Fruit fly (Drosophila melanogaster) whole organism, adult: ENCODE measurements around the gene Doc2.

Experiments
- CG11617 ChIP-seq: fragments of 200-800 bp; sonication (Bioruptor generic); optimal IDR thresholded peaks from 2 replicates; lab custom pipeline; 2017; ENCODE audit warnings: mild to moderate bottlenecking, missing biosample characterization, missing genetic modification reagents, missing genetic modification characterization
- CG12768 ChIP-seq: fragments of 200-800 bp; sonication (Bioruptor generic); optimal IDR thresholded peaks from 2 replicates; lab custom pipeline; 2017; ENCODE audit warnings: missing biosample characterization, missing genetic modification characterization, mild to moderate bottlenecking, moderate library complexity, missing genetic modification reagents
- CG14711 ChIP-seq: fragments of 200-800 bp; sonication (Bioruptor generic); optimal IDR thresholded peaks from 2 replicates; lab custom pipeline; 2018; ENCODE audit warnings: missing biosample characterization, mild to moderate bottlenecking, missing genetic modification characterization, moderate library complexity
- CG1620 ChIP-seq: fragments of 200-800 bp; sonication (Bioruptor generic); optimal IDR thresholded peaks from 2 replicates; lab custom pipeline; 2016; ENCODE audit warnings: missing biosample characterization, missing genetic modification characterization
- CG33017 ChIP-seq: fragments of 200-800 bp; sonication (Bioruptor generic); optimal IDR thresholded peaks from 2 replicates; lab custom pipeline; 2018; ENCODE audit warnings: missing biosample characterization, mild to moderate bottlenecking, missing genetic modification characterization, moderate library complexity
- CG5204 ChIP-seq: fragments of 200-800 bp; sonication (Bioruptor generic); optimal IDR thresholded peaks from 2 replicates; lab custom pipeline; 2016; ENCODE audit warnings: missing biosample characterization, missing genetic modification characterization
- CG7045 ChIP-seq: fragments of 200-800 bp; sonication (Bioruptor generic); optimal IDR thresholded peaks from 2 replicates; lab custom pipeline; 2017; ENCODE audit warnings: missing biosample characterization, mild to moderate bottlenecking, missing genetic modification characterization
- CG7101 ChIP-seq: fragments of 200-800 bp; sonication (Bioruptor generic); optimal IDR thresholded peaks from 2 replicates; lab custom pipeline; 2018; ENCODE audit warnings: missing biosample characterization, mild to moderate bottlenecking, missing genetic modification characterization, moderate library complexity
- Clk ChIP-seq: fragments of 200-800 bp; sonication (Bioruptor generic); optimal IDR thresholded peaks from 2 replicates; lab custom pipeline; 2017; ENCODE audit warnings: missing biosample characterization, missing genetic modification characterization
- Crg-1 ChIP-seq: fragments of 200-800 bp; sonication (Bioruptor generic); optimal IDR thresholded peaks from 2 replicates; lab custom pipeline; 2016; ENCODE audit warnings: missing biosample characterization, missing genetic modification characterization
- Hr96 ChIP-seq: fragments of 200-800 bp; sonication (Bioruptor generic); optimal IDR thresholded peaks from 2 replicates; lab custom pipeline; 2016; ENCODE audit warnings: missing biosample characterization, missing genetic modification characterization
- Mnt ChIP-seq: fragments of 200-800 bp; sonication (Bioruptor generic); optimal IDR thresholded peaks from 2 replicates; lab custom pipeline; 2016; ENCODE audit warnings: missing biosample characterization, mild to moderate bottlenecking, missing genetic modification characterization
- bab1 ChIP-seq: fragments of 200-800 bp; sonication (Bioruptor generic); optimal IDR thresholded peaks from 3 replicates; lab custom pipeline; 2019; ENCODE audit warnings: missing biosample characterization, mild to moderate bottlenecking, missing genetic modification characterization, moderate library complexity
- cic ChIP-seq: fragments of 200-800 bp; sonication (Bioruptor generic); optimal IDR thresholded peaks from 2 replicates; lab custom pipeline; 2017; ENCODE audit warnings: missing biosample characterization, mild to moderate bottlenecking, missing genetic modification characterization, moderate library complexity
- cnc ChIP-seq, 2 experiments: fragments of >200 bp; optimal IDR thresholded peaks; 2 replicates each; lab custom pipeline; 2017
- kay ChIP-seq: fragments of 200-800 bp; sonication (Bioruptor generic); peaks from one replicate; lab custom pipeline; 2016; ENCODE audit warnings: missing biosample characterization, missing genetic modification characterization, borderline replicate concordance
- ovo ChIP-seq: fragments of 200-800 bp; sonication (Bioruptor generic); optimal IDR thresholded peaks from 2 replicates; lab custom pipeline; 2016; ENCODE audit warnings: missing biosample characterization, missing genetic modification characterization
- pad ChIP-seq: fragments of 200-800 bp; sonication (Bioruptor generic); optimal IDR thresholded peaks from 3 replicates; lab custom pipeline; 2017; ENCODE audit warnings: missing biosample characterization, missing genetic modification characterization, mild to moderate bottlenecking, moderate library complexity, missing genetic modification reagents
- tj ChIP-seq: fragments of 200-800 bp; sonication (Bioruptor generic); optimal IDR thresholded peaks from 3 replicates; lab custom pipeline; 2017; ENCODE audit warnings: missing biosample characterization, mild to moderate bottlenecking, missing genetic modification characterization, moderate library complexity
- toe ChIP-seq: fragments of 200-800 bp; sonication (Bioruptor generic); optimal IDR thresholded peaks from 2 replicates; lab custom pipeline; 2016; ENCODE audit warnings: missing biosample characterization, missing genetic modification characterization

The Doc2 gene

dm6 chr3L:9041042-9041477 lies 22.0 kb upstream of the Doc2 start, which contains the start of gene Doc1:
Doc1 (plus strand) TSS chr3L:9041375.
- TF ChIP-seq Mnt (no peak), CG7045 (GFP tag; lab: Kevin White, UChicago) (no peak), Crg-1 (no peak), cic (GFP tag; lab: Kevin White, UChicago) (no peak), tj (GFP tag; lab: Kevin White, UChicago) (no peak), CG33017 (tag; lab: Kevin White, UChicago) (no peak), ovo (GFP tag; lab: Kevin White, UChicago) (no peak), CG7101 (tag; lab: Kevin White, UChicago) (no peak), Hr96 (GFP tag; lab: Kevin White, UChicago) (no peak), cnc (optimal IDR thresholded peaks at IDR 0.05; lab: Kevin White, UChicago) (no peak)

dm6 chr3L:9039189-9039588 lies 20.1 kb upstream of the Doc2 start:
- no peak for TF ChIP-seq cnc (optimal IDR thresholded peaks at IDR 0.05; lab: Kevin White, UChicago)
- TF ChIP-seq toe (GFP tag; lab: Kevin White, UChicago) = no peak
- TF ChIP-seq bab1 (GFP tag; lab: Kevin White, UChicago) = no peak
- no peak for TF ChIP-seq CG5204
- no peak for TF ChIP-seq pad (GFP tag; lab: Kevin White, UChicago)
- no peak for TF ChIP-seq Hr96 (GFP tag; lab: Kevin White, UChicago)
- TF ChIP-seq CG33017 (tag; lab: Kevin White, UChicago) = no peak
- TF ChIP-seq tj (GFP tag; lab: Kevin White, UChicago) = no peak
- TF ChIP-seq Mnt = no peak
- TF ChIP-seq cic (GFP tag; lab: Kevin White, UChicago) = no peak
- TF ChIP-seq CG1620 (GFP tag; lab: Kevin White, UChicago) = no peak
- TF ChIP-seq CG12768 (GFP tag; lab: Kevin White, UChicago) = no peak
- TF ChIP-seq CG7101 (tag; lab: Kevin White, UChicago) = no peak
- no peak for TF ChIP-seq ovo (GFP tag; lab: Kevin White, UChicago)
- no peak for TF ChIP-seq Clk (GFP tag; lab: Kevin White, UChicago)
- no peak for TF ChIP-seq CG14711
- TF ChIP-seq CG11617 (GFP tag; lab: Kevin White, UChicago) = no peak

dm6 chr3L:9037608-9038007 lies 18.6 kb upstream of the Doc2 start:
- TF ChIP-seq CG33017 (tag; lab: Kevin White, UChicago) (no peak), pad (GFP tag; lab: Kevin White, UChicago) (no peak), CG1620 (GFP tag; lab: Kevin White, UChicago) (no peak), CG11617 (GFP tag; lab: Kevin White, UChicago) (no peak), CG7045 (GFP tag; lab: Kevin White, UChicago) (no peak), toe (GFP tag; lab: Kevin White, UChicago) (no peak), CG5204 (no peak), Hr96 (GFP tag; lab: Kevin White, UChicago) (no peak), Clk (GFP tag; lab: Kevin White, UChicago) (no peak), ovo (GFP tag; lab: Kevin White, UChicago) (no peak), Crg-1 (no peak), CG12768 (GFP tag; lab: Kevin White, UChicago) (no peak), cnc (optimal IDR thresholded peaks at IDR 0.05; lab: Kevin White, UChicago) (no peak), CG14711 (no peak), Mnt (no peak), CG7101 (tag; lab: Kevin White, UChicago) (no peak), cic (GFP tag; lab: Kevin White, UChicago) (no peak), kay (GFP tag; lab: Kevin White, UChicago) (no peak), bab1 (GFP tag; lab: Kevin White, UChicago) (no peak), tj (GFP tag; lab: Kevin White, UChicago) (no peak)

- no peak for TF ChIP-seq Crg-1
- no peak for TF ChIP-seq CG33017 (tag; lab: Kevin White, UChicago)
- TF ChIP-seq toe (GFP tag; lab: Kevin White, UChicago) = no peak
- no peak for TF ChIP-seq cic (GFP tag; lab: Kevin White, UChicago)
- TF ChIP-seq Mnt = no peak
- no peak for TF ChIP-seq Hr96 (GFP tag; lab: Kevin White, UChicago)
- TF ChIP-seq CG5204 = no peak
- TF ChIP-seq CG12768 (GFP tag; lab: Kevin White, UChicago) = no peak
- TF ChIP-seq pad (GFP tag; lab: Kevin White, UChicago) = no peak
- TF ChIP-seq CG1620 (GFP tag; lab: Kevin White, UChicago) = no peak
- no peak for TF ChIP-seq tj (GFP tag; lab: Kevin White, UChicago)
- no peak for TF ChIP-seq cnc (optimal IDR thresholded peaks at IDR 0.05; lab: Kevin White, UChicago)
- TF ChIP-seq CG7101 (tag; lab: Kevin White, UChicago) = no peak
- no peak for TF ChIP-seq Clk (GFP tag; lab: Kevin White, UChicago)
- no peak for TF ChIP-seq CG14711
- no peak for TF ChIP-seq CG11617 (GFP tag; lab: Kevin White, UChicago)
Observed at dm6 chr3L:9033999-9034626, 15.1 kb upstream of the Doc2 start.

- TF ChIP-seq ovo (GFP tag; lab: Kevin White, UChicago) (no peak), CG7101 (tag; lab: Kevin White, UChicago) (no peak), CG33017 (tag; lab: Kevin White, UChicago) (no peak), CG12768 (GFP tag; lab: Kevin White, UChicago) (no peak), cic (GFP tag; lab: Kevin White, UChicago) (no peak), Mnt (no peak)
Observed at dm6 chr3L:9033537-9033936, 14.5 kb upstream of the Doc2 start.

DNA sequence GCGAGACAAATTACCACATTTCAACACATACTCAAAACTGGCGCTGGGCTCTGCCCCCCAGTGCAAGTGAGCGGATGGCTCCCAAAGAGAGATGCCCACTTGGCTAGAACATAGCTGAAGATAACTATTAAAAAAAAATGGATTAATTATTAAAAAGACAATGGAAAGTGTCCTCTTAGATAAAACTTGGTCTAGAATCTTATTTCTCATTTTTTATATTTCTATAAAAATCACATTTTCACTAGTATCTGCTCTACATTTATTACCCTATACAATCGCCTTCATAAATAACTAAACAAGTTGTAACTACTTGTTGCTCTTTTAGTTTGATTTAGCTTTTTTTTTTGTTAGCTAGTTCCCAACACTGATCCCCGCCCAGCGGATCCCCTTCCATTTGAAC lies 13.8 kb upstream of the Doc2 start:
- TF ChIP-seq Crg-1 = no peak
- TF ChIP-seq cic (GFP tag; lab: Kevin White, UChicago) = no peak
